Worm (Caenorhabditis elegans): ENCODE data around the gene spv-1.

ce11 chrII:7974189-7974823 is 45.8 kb upstream of the spv-1 start:
- TF ChIP-seq nhr-25 (tag; optimal IDR thresholded peaks at IDR 0.05) (no peak), mml-1 (tag; optimal IDR thresholded peaks at IDR 0.05) (no peak), hmg-11 (tag; optimal IDR thresholded peaks at IDR 0.05) (no peak), aly-2 (tag; optimal IDR thresholded peaks at IDR 0.05) (no peak), lin-15B (tag; optimal IDR thresholded peaks at IDR 0.05) (no peak), lsy-12 (tag; optimal IDR thresholded peaks at IDR 0.05) (no peak), unc-62 (GFP tag; optimal IDR thresholded peaks at IDR 0.05) (no peak), egl-27 (tag; optimal IDR thresholded peaks at IDR 0.05) (no peak), pha-4 (tag; optimal IDR thresholded peaks at IDR 0.05) (no peak), elt-2 (tag; optimal IDR thresholded peaks at IDR 0.05) (no peak), ztf-11 (tag; optimal IDR thresholded peaks at IDR 0.05) (no peak), nhr-12 (tag; optimal IDR thresholded peaks at IDR 0.05) (no peak)

All from whole organism, L3 larva.